Fruit fly (Drosophila melanogaster) whole organism, prepupa: Measurements from ENCODE around the gene CG14693.

Source experiments
- CG10631 ChIP-seq: fragments of 200-800 bp; sonication (Bioruptor generic); optimal IDR thresholded peaks from 2 replicates; lab custom pipeline; 2016; ENCODE audit warnings: missing biosample characterization, missing genetic modification characterization
- CG10669 ChIP-seq: fragments of 200-800 bp; sonication (Bioruptor generic); optimal IDR thresholded peaks from 3 replicates; lab custom pipeline; 2018; ENCODE audit warnings: missing biosample characterization, mild to moderate bottlenecking, missing genetic modification characterization, moderate library complexity
- CG11294 ChIP-seq: fragments of 200-800 bp; sonication (Bioruptor generic); IDR thresholded peaks from 2 replicates; pipeline ENCODE4 v1.3.6; 2022; ENCODE audit warnings: missing biosample characterization, missing genetic modification characterization
- CG11762 ChIP-seq: fragments of 200-800 bp; sonication (Bioruptor generic); optimal IDR thresholded peaks from 3 replicates; lab custom pipeline; 2016; ENCODE audit warnings: missing biosample characterization, missing genetic modification characterization; ENCODE audit not compliant: insufficient read depth
- CG11902 ChIP-seq: fragments of 200-800 bp; sonication (Bioruptor generic); optimal IDR thresholded peaks from 3 replicates; lab custom pipeline; 2016; ENCODE audit warnings: missing biosample characterization, missing genetic modification characterization
- CG15336 ChIP-seq: fragments of 200-800 bp; sonication (Bioruptor generic); IDR thresholded peaks from 2 replicates; pipeline ENCODE4 v1.3.6; 2022; ENCODE audit warnings: missing biosample characterization, missing genetic modification characterization
- CG1621 ChIP-seq: fragments of 200-800 bp; sonication (Bioruptor generic); optimal IDR thresholded peaks from 3 replicates; lab custom pipeline; 2018; ENCODE audit warnings: missing biosample characterization, mild to moderate bottlenecking, missing genetic modification characterization
- CG3032 ChIP-seq: fragments of 200-800 bp; optimal IDR thresholded peaks from 2 replicates; lab custom pipeline; 2019; ENCODE audit warnings: missing biosample characterization, mild to moderate bottlenecking, missing genetic modification characterization, moderate library complexity
- CG31627 ChIP-seq: fragments of 200-800 bp; sonication (Bioruptor generic); optimal IDR thresholded peaks from 3 replicates; lab custom pipeline; 2016; ENCODE audit warnings: missing biosample characterization, missing genetic modification characterization
- CG4318 ChIP-seq: fragments of 200-800 bp; sonication (Bioruptor generic); optimal IDR thresholded peaks from 3 replicates; lab custom pipeline; 2017; ENCODE audit warnings: missing biosample characterization, mild to moderate bottlenecking, missing genetic modification characterization
- CG6163 ChIP-seq: fragments of 200-800 bp; sonication (Bioruptor generic); IDR thresholded peaks from 3 replicates; pipeline ENCODE4 v1.3.6; 2022; ENCODE audit warnings: missing biosample characterization, missing genetic modification characterization
- CG6792 ChIP-seq: fragments of 200-800 bp; sonication (Bioruptor generic); optimal IDR thresholded peaks from 3 replicates; lab custom pipeline; 2016; ENCODE audit warnings: missing biosample characterization, missing genetic modification characterization
- CG6808 ChIP-seq: fragments of 200-800 bp; sonication (Bioruptor generic); optimal IDR thresholded peaks from 3 replicates; lab custom pipeline; 2017; ENCODE audit warnings: missing biosample characterization, missing genetic modification characterization, mild to moderate bottlenecking, moderate library complexity, missing genetic modification reagents
- Eip78C ChIP-seq: fragments of 200-800 bp; sonication (Bioruptor generic); peaks from one replicate; lab custom pipeline; 2016; ENCODE audit warnings: missing biosample characterization, missing genetic modification characterization
- Eip93F ChIP-seq: fragments of 200-800 bp; sonication (Bioruptor generic); optimal IDR thresholded peaks from 2 replicates; lab custom pipeline; 2016; ENCODE audit warnings: missing biosample characterization, mild to moderate bottlenecking, missing genetic modification characterization
- Ets21C ChIP-seq: fragments of 200-800 bp; sonication (Bioruptor generic); optimal IDR thresholded peaks from 3 replicates; lab custom pipeline; 2016; ENCODE audit warnings: missing biosample characterization, missing genetic modification characterization
- Gug ChIP-seq: fragments of 200-800 bp; sonication (Bioruptor generic); IDR thresholded peaks from 2 replicates; pipeline ENCODE4 v1.3.6; 2022; ENCODE audit warnings: missing biosample characterization, missing genetic modification characterization
- Hr39 ChIP-seq: fragments of 200-800 bp; sonication (Bioruptor generic); optimal IDR thresholded peaks from 2 replicates; lab custom pipeline; 2016; ENCODE audit warnings: missing biosample characterization, missing genetic modification characterization
- Hr4 ChIP-seq: fragments of 200-800 bp; sonication (Bioruptor generic); optimal IDR thresholded peaks from 3 replicates; lab custom pipeline; 2016; ENCODE audit warnings: missing biosample characterization, missing genetic modification characterization
- Lpt ChIP-seq: fragments of 200-800 bp; sonication (Bioruptor generic); optimal IDR thresholded peaks from 3 replicates; lab custom pipeline; 2016; ENCODE audit warnings: missing biosample characterization, missing genetic modification characterization
- OdsH ChIP-seq: fragments of 200-800 bp; sonication (Bioruptor generic); optimal IDR thresholded peaks from 3 replicates; lab custom pipeline; 2016; ENCODE audit warnings: missing biosample characterization, missing genetic modification characterization
- Smox ChIP-seq: fragments of 200-800 bp; sonication (Bioruptor generic); optimal IDR thresholded peaks from 3 replicates; lab custom pipeline; 2016; ENCODE audit warnings: missing biosample characterization, missing genetic modification characterization
- achi ChIP-seq: fragments of 200-800 bp; sonication (Bioruptor generic); optimal IDR thresholded peaks from 3 replicates; lab custom pipeline; 2016; ENCODE audit warnings: missing biosample characterization, missing genetic modification characterization
- eg ChIP-seq: fragments of 200-800 bp; sonication (Bioruptor generic); IDR thresholded peaks from 3 replicates; pipeline ENCODE4 v1.3.6; 2022; ENCODE audit warnings: missing biosample characterization, missing genetic modification characterization
- esn ChIP-seq: fragments of 200-800 bp; sonication (Bioruptor generic); optimal IDR thresholded peaks from 2 replicates; lab custom pipeline; 2016; ENCODE audit warnings: missing biosample characterization, mild to moderate bottlenecking, missing genetic modification characterization, moderate library complexity
- fd85E ChIP-seq: fragments of 200-800 bp; sonication (Bioruptor generic); optimal IDR thresholded peaks from 3 replicates; lab custom pipeline; 2016; ENCODE audit warnings: missing biosample characterization, missing genetic modification characterization
- lz ChIP-seq: fragments of 200-800 bp; sonication (Bioruptor generic); optimal IDR thresholded peaks from 3 replicates; lab custom pipeline; 2016; ENCODE audit warnings: missing biosample characterization, missing genetic modification characterization
- net ChIP-seq: fragments of 200-800 bp; sonication (Bioruptor generic); optimal IDR thresholded peaks from 3 replicates; lab custom pipeline; 2016; ENCODE audit warnings: missing biosample characterization, missing genetic modification characterization
- pdm3 ChIP-seq: fragments of 200-800 bp; sonication (Bioruptor generic); optimal IDR thresholded peaks from 3 replicates; lab custom pipeline; 2016; ENCODE audit warnings: missing biosample characterization, missing genetic modification characterization
- salr ChIP-seq, 2 experiments: fragments of 200-800 bp; sonication (Bioruptor generic); optimal IDR thresholded peaks; 3 replicates each; lab custom pipeline; 2016 to 2018; ENCODE audit warnings: missing biosample characterization in 2 of 2, missing genetic modification characterization in 2 of 2, mild to moderate bottlenecking in 1 of 2
- spab ChIP-seq: fragments of 200-800 bp; sonication (Bioruptor generic); optimal IDR thresholded peaks from 2 replicates; lab custom pipeline; 2017; ENCODE audit warnings: missing biosample characterization, mild to moderate bottlenecking, missing genetic modification characterization, missing genetic modification reagents
- vri ChIP-seq: fragments of 200-800 bp; sonication (Bioruptor generic); optimal IDR thresholded peaks from 3 replicates; lab custom pipeline; 2016; ENCODE audit warnings: missing biosample characterization, mild to moderate bottlenecking, missing genetic modification characterization

Gene CG14693

DNA sequence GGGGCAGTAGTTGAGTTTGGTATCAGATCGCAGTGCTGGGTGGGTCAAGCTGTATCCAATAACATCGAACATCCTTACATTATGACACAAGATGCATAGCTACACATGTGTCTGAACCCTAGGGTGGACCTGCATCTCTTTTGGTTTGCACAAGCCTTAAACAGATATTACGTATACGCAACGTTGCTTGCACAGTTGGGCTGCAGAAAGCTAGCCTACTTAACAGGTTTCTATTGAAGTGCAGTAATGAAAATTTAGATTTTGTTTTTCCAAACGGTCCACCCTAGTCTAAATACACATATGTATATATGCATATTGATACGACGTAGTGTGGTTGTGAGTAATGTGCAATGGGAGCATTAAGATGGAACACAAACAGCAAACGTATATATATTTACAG is 39.6 kb downstream of the CG14693 start (continued):
- no peak for TF ChIP-seq CG6163 (GFP tag; lab: Robert Waterston, UW)
- TF ChIP-seq CG4318 (GFP tag; lab: Kevin White, UChicago) = no peak
- no peak for TF ChIP-seq spab (GFP tag; lab: Kevin White, UChicago)
- peak; percentile 67 for TF ChIP-seq CG15336
- no peak for TF ChIP-seq vri (GFP tag; lab: Kevin White, UChicago)
- peak; percentile 42; the same call in 1 of the 2 replicates for TF ChIP-seq CG11294
- TF ChIP-seq CG6808 (GFP tag; lab: Kevin White, UChicago) = no peak
- TF ChIP-seq net (GFP tag; lab: Kevin White, UChicago) = no peak
- TF ChIP-seq Smox (GFP tag; lab: Kevin White, UChicago) = no peak
- no peak for TF ChIP-seq achi (GFP tag; lab: Kevin White, UChicago)
- TF ChIP-seq CG3032 (tag; lab: Kevin White, UChicago) = no peak
- no peak for TF ChIP-seq fd85E
- peak; percentile 23 for TF ChIP-seq CG11762 (GFP tag; lab: Kevin White, UChicago)
- no peak for TF ChIP-seq CG11902
- TF ChIP-seq Lpt = peak; percentile 9

DNA sequence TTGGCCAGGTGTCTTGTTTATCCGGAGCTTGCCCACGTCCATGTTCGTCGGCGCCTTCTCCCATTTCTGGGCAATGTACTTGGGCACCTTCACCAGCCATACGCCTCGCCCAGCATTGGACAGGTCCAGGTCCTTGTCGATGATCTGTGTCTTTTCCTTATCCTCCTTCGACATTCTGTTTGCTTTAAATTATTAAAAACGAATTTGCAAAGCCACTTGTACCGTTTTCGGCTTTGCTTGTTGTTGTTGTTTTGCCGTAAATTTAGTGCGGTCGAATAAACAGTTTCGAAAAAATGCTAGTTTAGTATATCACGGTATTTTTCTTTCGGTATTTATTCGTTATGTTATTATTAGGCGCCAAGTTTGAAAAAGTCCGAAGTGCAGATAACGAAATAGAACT is 47.3 kb downstream of the CG14693 start, which contains the start of gene TfIIFbeta:
TSS of gene TfIIFbeta (minus strand) at position 279 of the 400 bp plus-strand sequence.
- no peak for TF ChIP-seq Gug (GFP tag; lab: Robert Waterston, UW)
- TF ChIP-seq CG6163 (GFP tag; lab: Robert Waterston, UW) = no peak
- TF ChIP-seq Hr39 (GFP tag; lab: Kevin White, UChicago) = no peak
- TF ChIP-seq Eip78C (GFP tag; lab: Kevin White, UChicago) = no peak
- no peak for TF ChIP-seq vri (GFP tag; lab: Kevin White, UChicago)
- no peak for TF ChIP-seq Eip93F (GFP tag; lab: Kevin White, UChicago)
- no peak for TF ChIP-seq CG10631
- TF ChIP-seq Lpt = no peak
- no peak for TF ChIP-seq net (GFP tag; lab: Kevin White, UChicago)
- no peak for TF ChIP-seq salr (GFP tag; optimal IDR thresholded peaks at IDR 0.05; lab: Kevin White, UChicago)
- no peak for TF ChIP-seq spab (GFP tag; lab: Kevin White, UChicago)
- TF ChIP-seq Ets21C (GFP tag; lab: Kevin White, UChicago) = no peak
- TF ChIP-seq CG6792 = no peak
- TF ChIP-seq pdm3 (GFP tag; lab: Kevin White, UChicago) = no peak
- no peak for TF ChIP-seq CG10669 (GFP tag; lab: Kevin White, UChicago)
- TF ChIP-seq, all 60 proteins: peak for 0

DNA sequence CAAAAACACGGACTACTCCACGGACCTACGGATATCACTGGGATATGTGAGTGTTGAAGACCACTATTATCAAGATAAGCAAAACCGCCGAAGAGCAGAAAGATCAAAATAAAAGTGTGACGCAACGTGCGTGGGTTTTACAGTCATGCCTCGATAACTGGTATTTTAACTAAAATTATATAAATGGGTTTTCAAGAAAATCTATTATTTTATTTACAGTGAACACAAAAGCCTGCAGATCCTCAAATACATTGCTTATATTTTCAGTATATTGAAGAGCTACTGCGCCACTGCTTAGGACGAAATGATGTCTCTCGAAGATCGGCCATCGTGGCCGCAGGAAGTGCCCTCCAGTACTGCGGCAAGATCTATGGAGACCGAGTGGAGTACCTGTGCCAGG is 52.9 kb downstream of the CG14693 start:
- TF ChIP-seq net (GFP tag; lab: Kevin White, UChicago) (no peak), eg (GFP tag; lab: Robert Waterston, UW) (no peak; the same call in 2 of the 3 replicates), Smox (GFP tag; lab: Kevin White, UChicago) (peak; percentile 5), Hr39 (GFP tag; lab: Kevin White, UChicago) (no peak), lz (no peak), CG31627 (peak; percentile 26), OdsH (no peak), CG6808 (GFP tag; lab: Kevin White, UChicago) (no peak), Gug (GFP tag; lab: Robert Waterston, UW) (no peak), esn (peak; percentile 20), Hr4 (GFP tag; lab: Kevin White, UChicago) (no peak), CG11294 (0 out of 2 replicates have a peak, but pooled peaks have one; percentile 14), CG1621 (no peak)
- TF ChIP-seq, all 60 proteins: peak for 4
